Fruit fly (Drosophila melanogaster) S2 (cell line): ENCODE data around the gene Cox11.

ENCODE experiments used
- CG8478 ChIP-seq: fragments of >200 bp; optimal IDR thresholded peaks from 2 replicates; lab custom pipeline; 2018
- CTCF ChIP-seq, 2 experiments: fragments of >200 bp; optimal IDR thresholded peaks; 2 replicates each; lab custom pipeline; 2018

- no peak for TF ChIP-seq CG8478
- TF ChIP-seq CTCF (optimal IDR thresholded peaks at IDR 0.05; lab: Kevin White, UChicago): no peak
Measured at dm6 chr2L:5546518-5547287, 19.9 kb downstream of the Cox11 start, which contains the start of gene Oscillin.
